Fruit fly (Drosophila melanogaster): ENCODE data around the gene CG5280.

Gene CG5280

dm6 chr3L:8953199-8953956 lies 36.6 kb downstream of the CG5280 start (continued):
- TF ChIP-seq Hey (tag; optimal IDR thresholded peaks at IDR 0.05) (no peak), CG17912 (GFP tag; optimal IDR thresholded peaks at IDR 0.05) (no peak), CG10274 (GFP tag; optimal IDR thresholded peaks at IDR 0.05) (peak; percentile 24), Atf-2 (GFP tag; optimal IDR thresholded peaks at IDR 0.05) (no peak), run (tag; optimal IDR thresholded peaks at IDR 0.05) (peak; percentile 42), CG11560 (tag; IDR thresholded peaks at IDR 0.05) (no peak), CG4328 (GFP tag; optimal IDR thresholded peaks at IDR 0.05) (peak; percentile 68), hbn (GFP tag; IDR thresholded peaks at IDR 0.05; ENCODE audit: partially characterized antibody) (no peak), ara (GFP tag; IDR thresholded peaks at IDR 0.05) (no peak), CG3281 (GFP tag; optimal IDR thresholded peaks at IDR 0.05) (peak; percentile 73), peb (GFP tag; IDR thresholded peaks at IDR 0.05) (0 out of 2 replicates have a peak, but pooled peaks have one; percentile 6), Gsc (GFP tag; IDR thresholded peaks at IDR 0.05) (no peak), cg (GFP tag; optimal IDR thresholded peaks at IDR 0.05) (no peak), CG6175 (GFP tag; IDR thresholded peaks at IDR 0.05) (no peak), fd96Cb (tag; optimal IDR thresholded peaks at IDR 0.05) (peak; percentile 55), CG4404 (GFP tag; IDR thresholded peaks at IDR 0.05) (no peak), CG7839 (tag; optimal IDR thresholded peaks at IDR 0.05) (peak; percentile 78), CG16813 (GFP tag; IDR thresholded peaks at IDR 0.05; ENCODE audit: partially characterized antibody) (peak; percentile 40; the same call in 2 of the 3 replicates), chm (GFP tag; IDR thresholded peaks at IDR 0.05) (peak; percentile 63), CG15269 (tag; optimal IDR thresholded peaks at IDR 0.05) (peak; percentile 77), sim (GFP tag; IDR thresholded peaks at IDR 0.05) (no peak), Fer2 (tag; optimal IDR thresholded peaks at IDR 0.05) (peak; percentile 49), sens (GFP tag) (peak; percentile 95), CG6683 (GFP tag; optimal IDR thresholded peaks at IDR 0.05) (peak; percentile 51), CG14860 (GFP tag; IDR thresholded peaks at IDR 0.05; ENCODE audit: partially characterized antibody) (peak; percentile 41; the same call in 2 of the 3 replicates), CG8089 (GFP tag; optimal IDR thresholded peaks at IDR 0.05) (peak; percentile 8), E2f1 (GFP tag; IDR thresholded peaks at IDR 0.05) (no peak), CG15011 (GFP tag; optimal IDR thresholded peaks at IDR 0.05) (peak; percentile 57), CG14965 (GFP tag; optimal IDR thresholded peaks at IDR 0.05; ENCODE audit: borderline replicate concordance) (no peak), rib (GFP tag; IDR thresholded peaks at IDR 0.05) (no peak), unpg (GFP tag; optimal IDR thresholded peaks at IDR 0.05) (peak; percentile 72), Max (GFP tag; optimal IDR thresholded peaks at IDR 0.05) (peak; percentile 54), Nf-YB (GFP tag; optimal IDR thresholded peaks at IDR 0.05) (peak; percentile 52), Hr51 (GFP tag; optimal IDR thresholded peaks at IDR 0.05) (peak in 1 of 2 experiments; percentile 82), CG17186 (GFP tag; optimal IDR thresholded peaks at IDR 0.05) (no peak), CG14710 (tag; optimal IDR thresholded peaks at IDR 0.05) (peak; percentile 44), HmgZ (tag; optimal IDR thresholded peaks at IDR 0.05) (peak; percentile 44), CG6689 (GFP tag; IDR thresholded peaks at IDR 0.05) (peak; percentile 34; the same call in 1 of the 2 replicates), BtbVII (GFP tag; optimal IDR thresholded peaks at IDR 0.05) (peak; percentile 68), Six4 (GFP tag; optimal IDR thresholded peaks at IDR 0.05) (no peak), ranshi (GFP tag; IDR thresholded peaks at IDR 0.05) (no peak; the same call in 1 of the 2 replicates), NfI (GFP tag; optimal IDR thresholded peaks at IDR 0.05) (peak; percentile 51), Awh (GFP tag; IDR thresholded peaks at IDR 0.05) (0 out of 2 replicates have a peak, but pooled peaks have one; percentile 12), gcm (GFP tag; optimal IDR thresholded peaks at IDR 0.05) (peak; percentile 60), Kr (GFP tag; optimal IDR thresholded peaks at IDR 0.05) (no peak), CG12299 (tag; optimal IDR thresholded peaks at IDR 0.05) (peak; percentile 68), Lim3 (GFP tag; IDR thresholded peaks at IDR 0.05) (no peak), gfzf (GFP tag; optimal IDR thresholded peaks at IDR 0.05) (no peak)
